Fruit fly (Drosophila melanogaster) whole organism, embryonic: ENCODE measurements around the gene stops.

Experiments used
- Ada2b ChIP-seq: fragments of 200-800 bp; sonication (Bioruptor generic); IDR thresholded peaks from 2 replicates; pipeline ENCODE4 v1.3.6; 2022; ENCODE audit warnings: missing biosample characterization, missing genetic modification characterization
- Atf-2 ChIP-seq: fragments of 200-800 bp; sonication (Bioruptor generic); optimal IDR thresholded peaks from 2 replicates; lab custom pipeline; 2016; ENCODE audit warnings: missing biosample characterization, missing genetic modification characterization
- B-H2 ChIP-seq: fragments of 200-800 bp; sonication (Bioruptor generic); optimal IDR thresholded peaks from 2 replicates; lab custom pipeline; 2018; ENCODE audit warnings: missing biosample characterization, mild to moderate bottlenecking, missing genetic modification characterization
- Bdp1 ChIP-seq: fragments of 200-800 bp; sonication (Bioruptor generic); optimal IDR thresholded peaks from 3 replicates; lab custom pipeline; 2016; ENCODE audit warnings: missing biosample characterization, missing genetic modification characterization
- BtbVII ChIP-seq: fragments of 200-800 bp; sonication (Bioruptor generic); optimal IDR thresholded peaks from 3 replicates; lab custom pipeline; 2017; ENCODE audit warnings: missing biosample characterization, mild to moderate bottlenecking, missing genetic modification characterization
- CG10147 ChIP-seq: fragments of 200-800 bp; sonication (Bioruptor generic); optimal IDR thresholded peaks from 2 replicates; lab custom pipeline; 2019; ENCODE audit warnings: missing biosample characterization, mild to moderate bottlenecking, missing genetic modification characterization, moderate library complexity
- CG10209 ChIP-seq: fragments of 200-800 bp; sonication (Bioruptor generic); optimal IDR thresholded peaks from 3 replicates; lab custom pipeline; 2017; ENCODE audit warnings: missing biosample characterization, mild to moderate bottlenecking, missing genetic modification characterization, missing genetic modification reagents
- CG1024 ChIP-seq: fragments of 200-800 bp; sonication (Bioruptor generic); IDR thresholded peaks from 2 replicates; pipeline ENCODE4 v1.3.6; 2022; ENCODE audit warnings: missing biosample characterization, missing genetic modification characterization
- CG10321 ChIP-seq: fragments of 200-800 bp; sonication (Bioruptor generic); IDR thresholded peaks from 2 replicates; pipeline ENCODE4 v1.3.6; 2022; ENCODE audit warnings: missing biosample characterization, missing genetic modification characterization
- CG10565 ChIP-seq: fragments of 200-800 bp; sonication (Bioruptor generic); optimal IDR thresholded peaks from 3 replicates; lab custom pipeline; 2016; ENCODE audit warnings: missing biosample characterization, mild to moderate bottlenecking, missing genetic modification characterization
- CG11456 ChIP-seq: fragments of 200-800 bp; sonication (Bioruptor generic); IDR thresholded peaks from 3 replicates; pipeline ENCODE4 v1.3.6; 2022; ENCODE audit warnings: missing biosample characterization, missing genetic modification characterization
- CG11695 ChIP-seq: fragments of 200-800 bp; sonication (Bioruptor generic); IDR thresholded peaks from 3 replicates; pipeline ENCODE4 v1.3.6; 2022; ENCODE audit warnings: missing biosample characterization, missing genetic modification characterization
- CG12071 ChIP-seq: fragments of 200-800 bp; sonication (Bioruptor generic); optimal IDR thresholded peaks from 3 replicates; lab custom pipeline; 2018; ENCODE audit warnings: missing biosample characterization, mild to moderate bottlenecking, missing genetic modification characterization
- CG14860 ChIP-seq: fragments of 200-800 bp; sonication (Bioruptor generic); IDR thresholded peaks from 3 replicates; pipeline ENCODE4 v1.3.6; 2022; ENCODE audit warnings: missing biosample characterization, missing genetic modification characterization; ENCODE audit not compliant: partially characterized antibody
- CG1529 ChIP-seq: fragments of 200-800 bp; sonication (Bioruptor generic); optimal IDR thresholded peaks from 3 replicates; lab custom pipeline; 2018; ENCODE audit warnings: missing biosample characterization, missing genetic modification characterization
- CG15696 ChIP-seq: fragments of 200-800 bp; sonication (Bioruptor generic); optimal IDR thresholded peaks from 2 replicates; lab custom pipeline; 2019; ENCODE audit warnings: missing biosample characterization, mild to moderate bottlenecking, missing genetic modification characterization, moderate library complexity
- CG1603 ChIP-seq: fragments of 200-800 bp; sonication (Bioruptor generic); optimal IDR thresholded peaks from 2 replicates; lab custom pipeline; 2019; ENCODE audit warnings: missing biosample characterization, mild to moderate bottlenecking, missing genetic modification characterization, moderate library complexity
- CG16863 ChIP-seq: fragments of 200-800 bp; sonication (Bioruptor generic); optimal IDR thresholded peaks from 3 replicates; lab custom pipeline; 2016; ENCODE audit warnings: missing biosample characterization, missing genetic modification characterization
- CG17328 ChIP-seq: fragments of 200-800 bp; sonication (Bioruptor generic); IDR thresholded peaks from 2 replicates; pipeline ENCODE4 v1.3.6; 2022; ENCODE audit warnings: missing biosample characterization, missing genetic modification characterization
- CG32767 ChIP-seq: fragments of 200-800 bp; sonication (Bioruptor generic); IDR thresholded peaks from 2 replicates; pipeline ENCODE4 v1.3.6; 2022; ENCODE audit warnings: missing biosample characterization, missing genetic modification characterization
- CG3847 ChIP-seq: fragments of 200-800 bp; sonication (Bioruptor generic); IDR thresholded peaks from 2 replicates; pipeline ENCODE4 v1.3.6; 2022; ENCODE audit warnings: missing biosample characterization, missing genetic modification characterization
- CG42726 ChIP-seq: fragments of 200-800 bp; sonication (Bioruptor generic); IDR thresholded peaks from 2 replicates; pipeline ENCODE4 v1.3.6; 2022; ENCODE audit warnings: missing biosample characterization, missing genetic modification characterization; ENCODE audit not compliant: partially characterized antibody
- CG4282 ChIP-seq: fragments of 200-800 bp; sonication (Bioruptor generic); optimal IDR thresholded peaks from 2 replicates; lab custom pipeline; 2016; ENCODE audit warnings: missing biosample characterization, missing genetic modification characterization
- CG4360 ChIP-seq: fragments of 200-800 bp; sonication (Bioruptor generic); IDR thresholded peaks from 2 replicates; pipeline ENCODE4 v1.3.6; 2022; ENCODE audit warnings: missing biosample characterization, missing genetic modification characterization
- CG4404 ChIP-seq: fragments of 200-800 bp; sonication (Bioruptor generic); IDR thresholded peaks from 2 replicates; pipeline ENCODE4 v1.3.6; 2022; ENCODE audit warnings: missing biosample characterization, missing genetic modification characterization
- CG4424 ChIP-seq: fragments of 200-800 bp; sonication (Bioruptor generic); optimal IDR thresholded peaks from 3 replicates; lab custom pipeline; 2016; ENCODE audit warnings: missing biosample characterization, missing genetic modification characterization
- CG4707 ChIP-seq: fragments of 200-800 bp; sonication (Bioruptor generic); optimal IDR thresholded peaks from 2 replicates; lab custom pipeline; 2018; ENCODE audit warnings: missing biosample characterization, mild to moderate bottlenecking, missing genetic modification characterization, moderate library complexity
- CG6683 ChIP-seq: fragments of 200-800 bp; sonication (Bioruptor generic); optimal IDR thresholded peaks from 2 replicates; lab custom pipeline; 2017; ENCODE audit warnings: missing biosample characterization, mild to moderate bottlenecking, missing genetic modification characterization, missing genetic modification reagents
- CG7928 ChIP-seq: fragments of 200-800 bp; sonication (Bioruptor generic); optimal IDR thresholded peaks from 2 replicates; lab custom pipeline; 2017; ENCODE audit warnings: missing biosample characterization, mild to moderate bottlenecking, missing genetic modification characterization
- CG9609 ChIP-seq: fragments of 200-800 bp; sonication (Bioruptor generic); optimal IDR thresholded peaks from 3 replicates; lab custom pipeline; 2016; ENCODE audit warnings: missing biosample characterization, missing genetic modification characterization
- E2f2 ChIP-seq: fragments of 200-800 bp; sonication (Bioruptor generic); IDR thresholded peaks from 2 replicates; pipeline ENCODE4 v1.3.6; 2022; ENCODE audit warnings: missing biosample characterization, missing genetic modification characterization
- Gug ChIP-seq: fragments of 200-800 bp; sonication (Bioruptor generic); IDR thresholded peaks from 4 replicates; pipeline ENCODE4 v1.3.6; 2022; ENCODE audit warnings: missing biosample characterization, missing genetic modification characterization
- H15 ChIP-seq: fragments of 200-800 bp; sonication (Bioruptor generic); IDR thresholded peaks from 3 replicates; pipeline ENCODE4 v1.3.6; 2022; ENCODE audit warnings: missing biosample characterization, missing genetic modification characterization
- Med ChIP-seq: fragments of 200-800 bp; sonication (Bioruptor generic); peaks from one replicate; lab custom pipeline; 2016; ENCODE audit warnings: missing biosample characterization, missing genetic modification characterization, mild to moderate bottlenecking, inconsistent platforms, moderate library complexity
- Mrtf ChIP-seq: fragments of 200-800 bp; sonication (Bioruptor generic); IDR thresholded peaks from 3 replicates; pipeline ENCODE4 v1.3.6; 2022; ENCODE audit warnings: missing biosample characterization, missing genetic modification characterization
- NFAT ChIP-seq: fragments of 200-800 bp; sonication (Bioruptor generic); IDR thresholded peaks from 2 replicates; pipeline ENCODE4 v1.3.6; 2022; ENCODE audit warnings: missing biosample characterization, missing genetic modification characterization
- Ssrp ChIP-seq: fragments of 200-800 bp; sonication (Bioruptor generic); optimal IDR thresholded peaks from 2 replicates; lab custom pipeline; 2018; ENCODE audit warnings: missing biosample characterization, mild to moderate bottlenecking, missing genetic modification characterization, moderate library complexity
- Vsx1 ChIP-seq: fragments of 200-800 bp; sonication (Bioruptor generic); optimal IDR thresholded peaks from 2 replicates; lab custom pipeline; 2017; ENCODE audit warnings: missing biosample characterization, mild to moderate bottlenecking, missing genetic modification characterization, missing genetic modification reagents
- al ChIP-seq: fragments of 200-800 bp; sonication (Bioruptor generic); IDR thresholded peaks from 2 replicates; pipeline ENCODE4 v1.3.6; 2022; ENCODE audit warnings: missing biosample characterization, missing genetic modification characterization
- bowl ChIP-seq: fragments of 200-800 bp; sonication (Bioruptor generic); IDR thresholded peaks from 2 replicates; pipeline ENCODE4 v1.3.6; 2022; ENCODE audit warnings: missing biosample characterization, missing genetic modification characterization
- btn ChIP-seq: fragments of 200-800 bp; sonication (Bioruptor generic); optimal IDR thresholded peaks from 2 replicates; lab custom pipeline; 2016; ENCODE audit warnings: missing biosample characterization, missing genetic modification characterization
- crp ChIP-seq, 2 experiments: fragments of 200-800 bp; sonication (Bioruptor generic); optimal IDR thresholded peaks; 2 replicates in 1 of 2; 3 replicates in 1 of 2; lab custom pipeline; 2017; ENCODE audit warnings: missing biosample characterization in 2 of 2, missing genetic modification characterization in 2 of 2, mild to moderate bottlenecking in 1 of 2, moderate library complexity in 1 of 2
- dati ChIP-seq: fragments of 200-800 bp; sonication (Bioruptor generic); IDR thresholded peaks from 2 replicates; pipeline ENCODE4 v1.3.6; 2022; ENCODE audit warnings: missing biosample characterization, missing genetic modification characterization
- emc ChIP-seq: fragments of 200-800 bp; sonication (Bioruptor generic); optimal IDR thresholded peaks from 2 replicates; lab custom pipeline; 2016; ENCODE audit warnings: missing biosample characterization, missing genetic modification characterization
- exex ChIP-seq: fragments of 200-800 bp; sonication (Bioruptor generic); optimal IDR thresholded peaks from 4 replicates; lab custom pipeline; 2018; ENCODE audit warnings: missing biosample characterization, mild to moderate bottlenecking, missing genetic modification characterization, moderate library complexity
- fu2 ChIP-seq: fragments of 200-800 bp; sonication (Bioruptor generic); optimal IDR thresholded peaks from 2 replicates; lab custom pipeline; 2016; ENCODE audit warnings: missing biosample characterization, missing genetic modification characterization
- gsb-n ChIP-seq: fragments of 200-800 bp; sonication (Bioruptor generic); optimal IDR thresholded peaks from 3 replicates; lab custom pipeline; 2018; ENCODE audit warnings: missing biosample characterization, mild to moderate bottlenecking, missing genetic modification characterization
- kni ChIP-seq: fragments of 200-800 bp; sonication (Bioruptor generic); optimal IDR thresholded peaks from 3 replicates; lab custom pipeline; 2017; ENCODE audit warnings: mild to moderate bottlenecking, missing biosample characterization, missing genetic modification reagents, missing genetic modification characterization
- pnt ChIP-seq: fragments of 200-800 bp; sonication (Bioruptor generic); optimal IDR thresholded peaks from 3 replicates; lab custom pipeline; 2016; ENCODE audit warnings: missing biosample characterization, missing genetic modification characterization
- rib ChIP-seq: fragments of 200-800 bp; sonication (Bioruptor generic); IDR thresholded peaks from 2 replicates; pipeline ENCODE4 v1.3.6; 2022; ENCODE audit warnings: missing biosample characterization, missing genetic modification characterization
- shn ChIP-seq: fragments of 200-800 bp; sonication (Bioruptor generic); optimal IDR thresholded peaks from 3 replicates; lab custom pipeline; 2016; ENCODE audit warnings: missing biosample characterization, missing genetic modification characterization
- twi ChIP-seq: fragments of 200-800 bp; optimal IDR thresholded peaks from 2 replicates; lab custom pipeline; 2019; ENCODE audit warnings: missing biosample characterization, mild to moderate bottlenecking, missing genetic modification characterization, moderate library complexity

Gene stops

dm6 chr3R:31215830-31216229, 46.9 kb upstream of the stops start, which contains the start of gene CG15561 (continued):
- peak; percentile 89 for TF ChIP-seq B-H2 (GFP tag; lab: Kevin White, UChicago)
- no peak for TF ChIP-seq Ada2b (GFP tag; lab: Robert Waterston, UW)
- TF ChIP-seq CG1024 (GFP tag; lab: Robert Waterston, UW): no peak
- no peak for TF ChIP-seq CG4424 (GFP tag; lab: Kevin White, UChicago)
- TF ChIP-seq BtbVII: no peak
- no peak for TF ChIP-seq E2f2 (GFP tag; lab: Robert Waterston, UW)
- TF ChIP-seq CG12071 (GFP tag; lab: Kevin White, UChicago): peak; percentile 41
- TF ChIP-seq Atf-2: no peak
- peak; percentile 48 for TF ChIP-seq CG9609 (GFP tag; lab: Kevin White, UChicago)
- no peak for TF ChIP-seq rib (GFP tag; lab: Robert Waterston, UW)
- TF ChIP-seq al (GFP tag; lab: Robert Waterston, UW): no peak
- TF ChIP-seq CG4282 (GFP tag; lab: Kevin White, UChicago): no peak
- TF ChIP-seq CG7928 (GFP tag; lab: Kevin White, UChicago): peak; percentile 69
- TF ChIP-seq CG4360: no peak
- no peak for TF ChIP-seq CG16863 (GFP tag; lab: Kevin White, UChicago)
- peak; percentile 44 for TF ChIP-seq CG10209
- no peak for TF ChIP-seq CG11695 (GFP tag; lab: Robert Waterston, UW)
- no peak for TF ChIP-seq CG14860 (GFP tag; lab: Robert Waterston, UW)
- TF ChIP-seq Ssrp (tag; lab: Kevin White, UChicago): peak; percentile 2
- TF ChIP-seq pnt (GFP tag; lab: Kevin White, UChicago): no peak
- TF ChIP-seq CG32767 (GFP tag; lab: Robert Waterston, UW): no peak
- TF ChIP-seq CG15696 (tag; lab: Kevin White, UChicago): peak; percentile 52
- no peak for TF ChIP-seq Vsx1
- no peak for TF ChIP-seq NFAT (GFP tag; lab: Robert Waterston, UW)
- TF ChIP-seq CG1529 (GFP tag; lab: Kevin White, UChicago): peak; percentile 34
- TF ChIP-seq CG42726 (GFP tag; lab: Robert Waterston, UW): no peak
- peak; percentile 50 for TF ChIP-seq btn (GFP tag; lab: Kevin White, UChicago)
- TF ChIP-seq CG4707 (GFP tag; lab: Kevin White, UChicago): no peak
- TF ChIP-seq exex (tag; lab: Kevin White, UChicago): no peak
- TF ChIP-seq CG4404: no peak
- TF ChIP-seq CG10321 (GFP tag; lab: Robert Waterston, UW): no peak
- no peak for TF ChIP-seq CG17328
- peak; percentile 50 for TF ChIP-seq Bdp1 (GFP tag; lab: Kevin White, UChicago)
- TF ChIP-seq CG3847: no peak
- no peak for TF ChIP-seq shn (GFP tag; lab: Kevin White, UChicago)
- no peak for TF ChIP-seq CG6683 (GFP tag; lab: Kevin White, UChicago)
- TF ChIP-seq kni (GFP tag; lab: Kevin White, UChicago): no peak
- TF ChIP-seq gsb-n: no peak
- TF ChIP-seq Mrtf (GFP tag; lab: Robert Waterston, UW): no peak
- TF ChIP-seq bowl: no peak
- peak; percentile 22 for TF ChIP-seq emc (GFP tag; lab: Kevin White, UChicago)
- TF ChIP-seq CG11456 (GFP tag; lab: Robert Waterston, UW): no peak
- peak; percentile 9 for TF ChIP-seq CG10147 (GFP tag; lab: Kevin White, UChicago)
- no peak for TF ChIP-seq twi (tag; lab: Kevin White, UChicago)
- no peak for TF ChIP-seq dati
- no peak for TF ChIP-seq Gug (GFP tag; lab: Robert Waterston, UW)
- peak in 1 of 2 experiments; percentile 2 for TF ChIP-seq crp (GFP tag; optimal IDR thresholded peaks at IDR 0.05; lab: Kevin White, UChicago)
- TF ChIP-seq fu2 (GFP tag; lab: Kevin White, UChicago): no peak
- peak; percentile 84 for TF ChIP-seq CG1603
- TF ChIP-seq H15 (GFP tag; lab: Robert Waterston, UW): no peak
- no peak for TF ChIP-seq CG10565 (GFP tag; lab: Kevin White, UChicago)
- TF ChIP-seq Med (GFP tag; lab: Kevin White, UChicago): peak; percentile 94
